Worm (Caenorhabditis elegans): Measurements from ENCODE around the gene frpr-14.

DNA sequence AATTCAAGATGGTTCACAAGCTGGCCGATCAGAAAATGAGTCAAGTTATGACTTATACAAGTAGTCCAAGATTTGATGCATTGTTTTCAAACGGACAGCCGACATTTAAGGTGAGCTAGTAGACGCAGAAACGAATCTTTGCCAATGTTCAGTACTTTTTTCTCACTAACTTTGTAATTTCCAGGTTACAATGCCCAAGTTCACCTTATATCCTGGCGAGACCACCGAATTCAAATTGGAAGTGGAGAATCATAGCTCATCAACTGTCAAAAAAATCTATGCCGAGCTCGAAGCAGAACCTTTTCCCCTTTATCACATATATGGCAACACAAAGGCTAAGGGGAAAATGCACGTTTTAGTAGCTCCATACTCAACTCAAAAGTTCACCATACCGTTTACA is 22.8 kb upstream of the frpr-14 start:
- TF ChIP-seq aly-2 (tag; optimal IDR thresholded peaks at IDR 0.05) = no peak
- TF ChIP-seq ama-1 (optimal IDR thresholded peaks at IDR 0.05) = no peak
- no peak for TF ChIP-seq snpc-4 (tag; optimal IDR thresholded peaks at IDR 0.05)
- TF ChIP-seq nhr-237 (tag; optimal IDR thresholded peaks at IDR 0.05) = no peak
- TF ChIP-seq unc-39 (tag; optimal IDR thresholded peaks at IDR 0.05) = no peak
- TF ChIP-seq nhr-28 (tag; optimal IDR thresholded peaks at IDR 0.05) = no peak
- no peak for TF ChIP-seq elt-3 (tag; optimal IDR thresholded peaks at IDR 0.05)
- TF ChIP-seq nhr-25 (tag; optimal IDR thresholded peaks at IDR 0.05) = no peak
- TF ChIP-seq ztf-4 (tag; optimal IDR thresholded peaks at IDR 0.05) = no peak
- TF ChIP-seq lin-15B (tag; optimal IDR thresholded peaks at IDR 0.05) = no peak

All from whole organism, L3 larva.